Worm (Caenorhabditis elegans) whole organism, L3 larva: ENCODE measurements around the gene tps-2.

Experiments
- ama-1 ChIP-seq: fragments of 150-350 bp; optimal IDR thresholded peaks from 2 replicates; lab custom pipeline; 2018
- ceh-16 ChIP-seq: sonication (generic microtip); optimal IDR thresholded peaks from 2 replicates; lab custom pipeline; 2017; ENCODE audit warnings: missing biosample characterization, missing genetic modification characterization
- ceh-9 ChIP-seq: sonication (generic microtip); optimal IDR thresholded peaks from 2 replicates; lab custom pipeline; 2018; ENCODE audit warnings: missing biosample characterization, missing genetic modification characterization
- elt-2 ChIP-seq: sonication (generic microtip); optimal IDR thresholded peaks from 2 replicates; lab custom pipeline; 2016; ENCODE audit warnings: missing genetic modification reagents, mild to moderate bottlenecking, missing genetic modification characterization, missing compliant biosample characterization
- fos-1 ChIP-seq: fragments of 150-350 bp; optimal IDR thresholded peaks from 2 replicates; lab custom pipeline; 2014; ENCODE audit warnings: missing biosample characterization, missing genetic modification characterization
- mdl-1 ChIP-seq: fragments of 150-350 bp; optimal IDR thresholded peaks from 2 replicates; lab custom pipeline; 2014; ENCODE audit warnings: missing biosample characterization, missing genetic modification characterization
- nhr-25 ChIP-seq: sonication (generic microtip); optimal IDR thresholded peaks from 2 replicates; lab custom pipeline; 2017; ENCODE audit warnings: missing biosample characterization, missing genetic modification characterization
- nhr-77 ChIP-seq: fragments of 150-350 bp; optimal IDR thresholded peaks from 2 replicates; lab custom pipeline; 2014; ENCODE audit warnings: missing biosample characterization, missing genetic modification characterization
- pha-4 ChIP-seq: fragments of 150-350 bp; optimal IDR thresholded peaks from 2 replicates; lab custom pipeline; 2014; ENCODE audit warnings: missing biosample characterization, missing genetic modification reagents, missing genetic modification characterization
- snpc-4 ChIP-seq: fragments of 150-350 bp; optimal IDR thresholded peaks from 2 replicates; lab custom pipeline; 2014; ENCODE audit warnings: missing biosample characterization, missing genetic modification characterization
- unc-39 ChIP-seq: sonication (generic microtip); optimal IDR thresholded peaks from 4 replicates; lab custom pipeline; 2017; ENCODE audit warnings: missing biosample characterization, missing genetic modification characterization
- unc-62 ChIP-seq: fragments of 150-350 bp; sonication (generic microtip); optimal IDR thresholded peaks from 4 replicates; lab custom pipeline; 2014; ENCODE audit warnings: missing biosample characterization, missing genetic modification reagents, missing genetic modification characterization
- zag-1 ChIP-seq: fragments of 150-350 bp; optimal IDR thresholded peaks from 2 replicates; lab custom pipeline; 2014; ENCODE audit warnings: missing biosample characterization, missing genetic modification characterization

ce11 chrII:14576429-14576828, 24.3 kb upstream of the tps-2 start, which contains the start of gene C01G12.13:
- TF ChIP-seq fos-1 (no peak), nhr-77 (tag; lab: Kevin White, UChicago) (no peak), unc-39 (tag; lab: Kevin White, UChicago) (no peak), mdl-1 (no peak), zag-1 (tag; lab: Kevin White, UChicago) (no peak), ama-1 (lab: Kevin White, UChicago) (no peak), pha-4 (no peak), ceh-16 (tag; lab: Kevin White, UChicago) (no peak), nhr-25 (tag; lab: Kevin White, UChicago) (no peak), snpc-4 (no peak), unc-62 (GFP tag; lab: Kevin White, UChicago) (no peak), elt-2 (tag; lab: Kevin White, UChicago) (no peak), ceh-9 (tag; lab: Kevin White, UChicago) (no peak)
